Fruit fly (Drosophila melanogaster) whole organism, adult: ENCODE measurements around the gene GstD9.

Experiments
- CG11617 ChIP-seq: fragments of 200-800 bp; sonication (Bioruptor generic); optimal IDR thresholded peaks from 2 replicates; lab custom pipeline; 2017; ENCODE audit warnings: mild to moderate bottlenecking, missing biosample characterization, missing genetic modification reagents, missing genetic modification characterization
- CG12768 ChIP-seq: fragments of 200-800 bp; sonication (Bioruptor generic); optimal IDR thresholded peaks from 2 replicates; lab custom pipeline; 2017; ENCODE audit warnings: missing biosample characterization, missing genetic modification characterization, mild to moderate bottlenecking, moderate library complexity, missing genetic modification reagents
- CG14711 ChIP-seq: fragments of 200-800 bp; sonication (Bioruptor generic); optimal IDR thresholded peaks from 2 replicates; lab custom pipeline; 2018; ENCODE audit warnings: missing biosample characterization, mild to moderate bottlenecking, missing genetic modification characterization, moderate library complexity
- CG1620 ChIP-seq: fragments of 200-800 bp; sonication (Bioruptor generic); optimal IDR thresholded peaks from 2 replicates; lab custom pipeline; 2016; ENCODE audit warnings: missing biosample characterization, missing genetic modification characterization
- CG33017 ChIP-seq: fragments of 200-800 bp; sonication (Bioruptor generic); optimal IDR thresholded peaks from 2 replicates; lab custom pipeline; 2018; ENCODE audit warnings: missing biosample characterization, mild to moderate bottlenecking, missing genetic modification characterization, moderate library complexity
- CG5204 ChIP-seq: fragments of 200-800 bp; sonication (Bioruptor generic); optimal IDR thresholded peaks from 2 replicates; lab custom pipeline; 2016; ENCODE audit warnings: missing biosample characterization, missing genetic modification characterization
- CG7045 ChIP-seq: fragments of 200-800 bp; sonication (Bioruptor generic); optimal IDR thresholded peaks from 2 replicates; lab custom pipeline; 2017; ENCODE audit warnings: missing biosample characterization, mild to moderate bottlenecking, missing genetic modification characterization
- CG7101 ChIP-seq: fragments of 200-800 bp; sonication (Bioruptor generic); optimal IDR thresholded peaks from 2 replicates; lab custom pipeline; 2018; ENCODE audit warnings: missing biosample characterization, mild to moderate bottlenecking, missing genetic modification characterization, moderate library complexity
- Clk ChIP-seq: fragments of 200-800 bp; sonication (Bioruptor generic); optimal IDR thresholded peaks from 2 replicates; lab custom pipeline; 2017; ENCODE audit warnings: missing biosample characterization, missing genetic modification characterization
- Crg-1 ChIP-seq: fragments of 200-800 bp; sonication (Bioruptor generic); optimal IDR thresholded peaks from 2 replicates; lab custom pipeline; 2016; ENCODE audit warnings: missing biosample characterization, missing genetic modification characterization
- Hr96 ChIP-seq: fragments of 200-800 bp; sonication (Bioruptor generic); optimal IDR thresholded peaks from 2 replicates; lab custom pipeline; 2016; ENCODE audit warnings: missing biosample characterization, missing genetic modification characterization
- Mnt ChIP-seq: fragments of 200-800 bp; sonication (Bioruptor generic); optimal IDR thresholded peaks from 2 replicates; lab custom pipeline; 2016; ENCODE audit warnings: missing biosample characterization, mild to moderate bottlenecking, missing genetic modification characterization
- bab1 ChIP-seq: fragments of 200-800 bp; sonication (Bioruptor generic); optimal IDR thresholded peaks from 3 replicates; lab custom pipeline; 2019; ENCODE audit warnings: missing biosample characterization, mild to moderate bottlenecking, missing genetic modification characterization, moderate library complexity
- cic ChIP-seq: fragments of 200-800 bp; sonication (Bioruptor generic); optimal IDR thresholded peaks from 2 replicates; lab custom pipeline; 2017; ENCODE audit warnings: missing biosample characterization, mild to moderate bottlenecking, missing genetic modification characterization, moderate library complexity
- cnc ChIP-seq, 2 experiments: fragments of >200 bp; optimal IDR thresholded peaks; 2 replicates each; lab custom pipeline; 2017
- kay ChIP-seq: fragments of 200-800 bp; sonication (Bioruptor generic); peaks from one replicate; lab custom pipeline; 2016; ENCODE audit warnings: missing biosample characterization, missing genetic modification characterization, borderline replicate concordance
- ovo ChIP-seq: fragments of 200-800 bp; sonication (Bioruptor generic); optimal IDR thresholded peaks from 2 replicates; lab custom pipeline; 2016; ENCODE audit warnings: missing biosample characterization, missing genetic modification characterization
- pad ChIP-seq: fragments of 200-800 bp; sonication (Bioruptor generic); optimal IDR thresholded peaks from 3 replicates; lab custom pipeline; 2017; ENCODE audit warnings: missing biosample characterization, missing genetic modification characterization, mild to moderate bottlenecking, moderate library complexity, missing genetic modification reagents
- tj ChIP-seq: fragments of 200-800 bp; sonication (Bioruptor generic); optimal IDR thresholded peaks from 3 replicates; lab custom pipeline; 2017; ENCODE audit warnings: missing biosample characterization, mild to moderate bottlenecking, missing genetic modification characterization, moderate library complexity
- toe ChIP-seq: fragments of 200-800 bp; sonication (Bioruptor generic); optimal IDR thresholded peaks from 2 replicates; lab custom pipeline; 2016; ENCODE audit warnings: missing biosample characterization, missing genetic modification characterization

The GstD9 gene

dm6 chr3R:12364580-12364979, 2.8 kb downstream of the GstD9 start, which contains the start of gene Tim17a1:
TSS of gene Tim17a1 (minus strand) at chr3R:12364680.
- TF ChIP-seq Mnt (GFP tag; lab: Kevin White, UChicago) (no peak), Crg-1 (GFP tag; lab: Kevin White, UChicago) (no peak), CG5204 (GFP tag; lab: Kevin White, UChicago) (no peak), cnc (optimal IDR thresholded peaks at IDR 0.05; lab: Kevin White, UChicago) (no peak), CG12768 (GFP tag; lab: Kevin White, UChicago) (no peak), CG11617 (no peak), bab1 (GFP tag; lab: Kevin White, UChicago) (no peak), CG14711 (tag; lab: Kevin White, UChicago) (no peak), CG7045 (no peak), CG7101 (no peak), CG33017 (tag; lab: Kevin White, UChicago) (no peak), Clk (no peak), pad (GFP tag; lab: Kevin White, UChicago) (no peak)

- no peak for TF ChIP-seq ovo
- peak; percentile 16 for TF ChIP-seq bab1 (GFP tag; lab: Kevin White, UChicago)
Observed at dm6 chr3R:12363544-12363943, 3.8 kb downstream of the GstD9 start.

- TF ChIP-seq cnc (optimal IDR thresholded peaks at IDR 0.05; lab: Kevin White, UChicago), result no peak
- no peak for TF ChIP-seq ovo
- TF ChIP-seq CG14711 (tag; lab: Kevin White, UChicago), result no peak
- TF ChIP-seq Crg-1 (GFP tag; lab: Kevin White, UChicago), result no peak
- TF ChIP-seq Mnt (GFP tag; lab: Kevin White, UChicago), result no peak
- no peak for TF ChIP-seq CG7101
- no peak for TF ChIP-seq tj (GFP tag; lab: Kevin White, UChicago)
- no peak for TF ChIP-seq CG1620 (GFP tag; lab: Kevin White, UChicago)
- TF ChIP-seq CG12768 (GFP tag; lab: Kevin White, UChicago), result no peak
- no peak for TF ChIP-seq cic (GFP tag; lab: Kevin White, UChicago)
- TF ChIP-seq pad (GFP tag; lab: Kevin White, UChicago), result no peak
Observed at dm6 chr3R:12361962-12362497, 5.3 kb downstream of the GstD9 start.

- no peak for TF ChIP-seq cic (GFP tag; lab: Kevin White, UChicago)
- TF ChIP-seq Crg-1 (GFP tag; lab: Kevin White, UChicago), result no peak
- TF ChIP-seq tj (GFP tag; lab: Kevin White, UChicago), result no peak
- TF ChIP-seq Clk, result no peak
- no peak for TF ChIP-seq CG14711 (tag; lab: Kevin White, UChicago)
- TF ChIP-seq bab1 (GFP tag; lab: Kevin White, UChicago), result no peak
- no peak for TF ChIP-seq CG7045
- TF ChIP-seq pad (GFP tag; lab: Kevin White, UChicago), result no peak
- no peak for TF ChIP-seq ovo
- no peak for TF ChIP-seq CG11617
- no peak for TF ChIP-seq Mnt (GFP tag; lab: Kevin White, UChicago)
- no peak for TF ChIP-seq toe (GFP tag; lab: Kevin White, UChicago)
- TF ChIP-seq CG5204 (GFP tag; lab: Kevin White, UChicago), result no peak
- no peak for TF ChIP-seq CG12768 (GFP tag; lab: Kevin White, UChicago)
- no peak for TF ChIP-seq kay (GFP tag; lab: Kevin White, UChicago)
- TF ChIP-seq CG33017 (tag; lab: Kevin White, UChicago), result no peak
- TF ChIP-seq Hr96, result no peak
- no peak for TF ChIP-seq cnc (optimal IDR thresholded peaks at IDR 0.05; lab: Kevin White, UChicago)
- TF ChIP-seq CG7101, result no peak
Observed at dm6 chr3R:12359837-12360236, 7.5 kb downstream of the GstD9 start, which contains the start of gene CG4115. TSS of gene CG4115 (plus strand) at chr3R:12360008.

- peak; percentile 31 for TF ChIP-seq Mnt (GFP tag; lab: Kevin White, UChicago)
- no peak for TF ChIP-seq CG14711 (tag; lab: Kevin White, UChicago)
- no peak for TF ChIP-seq CG7045
- peak; percentile 19 for TF ChIP-seq bab1 (GFP tag; lab: Kevin White, UChicago)
Observed at dm6 chr3R:12356044-12356443, 11.3 kb downstream of the GstD9 start, which contains the start of gene MBD-R2. TSS of gene MBD-R2 (minus strand) at chr3R:12356265.

dm6 chr3R:12352003-12352402, 15.4 kb downstream of the GstD9 start, which contains the start of gene CG10041:
TSS of gene CG10041 (minus strand) at chr3R:12352103.
- TF ChIP-seq ovo, result no peak
- TF ChIP-seq CG7101, result no peak
- no peak for TF ChIP-seq CG11617
- TF ChIP-seq CG33017 (tag; lab: Kevin White, UChicago), result no peak
- no peak for TF ChIP-seq toe (GFP tag; lab: Kevin White, UChicago)
- TF ChIP-seq bab1 (GFP tag; lab: Kevin White, UChicago), result no peak
- no peak for TF ChIP-seq CG12768 (GFP tag; lab: Kevin White, UChicago)
- no peak for TF ChIP-seq kay (GFP tag; lab: Kevin White, UChicago)
- no peak for TF ChIP-seq Hr96
- no peak for TF ChIP-seq CG7045
- TF ChIP-seq cic (GFP tag; lab: Kevin White, UChicago), result no peak
- no peak for TF ChIP-seq CG5204 (GFP tag; lab: Kevin White, UChicago)
- TF ChIP-seq Mnt (GFP tag; lab: Kevin White, UChicago), result no peak
- no peak for TF ChIP-seq cnc (optimal IDR thresholded peaks at IDR 0.05; lab: Kevin White, UChicago)

dm6 chr3R:12350497-12350896, 16.9 kb downstream of the GstD9 start, which contains the start of gene CG10038:
TSS of gene CG10038 (minus strand) at chr3R:12350644.
- TF ChIP-seq CG7045 (no peak), CG12768 (GFP tag; lab: Kevin White, UChicago) (no peak), tj (GFP tag; lab: Kevin White, UChicago) (no peak), Clk (no peak), Mnt (GFP tag; lab: Kevin White, UChicago) (no peak), cic (GFP tag; lab: Kevin White, UChicago) (no peak), CG11617 (no peak), kay (GFP tag; lab: Kevin White, UChicago) (no peak), CG7101 (no peak), ovo (no peak), CG33017 (tag; lab: Kevin White, UChicago) (no peak), bab1 (GFP tag; lab: Kevin White, UChicago) (peak; percentile 39), CG1620 (GFP tag; lab: Kevin White, UChicago) (peak; percentile 4), pad (GFP tag; lab: Kevin White, UChicago) (no peak), toe (GFP tag; lab: Kevin White, UChicago) (peak; percentile 27), Hr96 (no peak)
